Worm (Caenorhabditis elegans) whole organism, late embryonic: ENCODE data around the gene F44A2.3.

ENCODE experiments used
- C08G9.2 ChIP-seq: sonication (generic microtip); optimal IDR thresholded peaks from 2 replicates; lab custom pipeline; 2016; ENCODE audit warnings: mild to moderate bottlenecking, missing genetic modification characterization, moderate library complexity, missing compliant biosample characterization
- K09A11.1 ChIP-seq: sonication (generic microtip); optimal IDR thresholded peaks from 2 replicates; lab custom pipeline; 2017; ENCODE audit warnings: antibody characterized with exemption, mild to moderate bottlenecking, missing genetic modification characterization, missing compliant biosample characterization; ENCODE audit not compliant: insufficient read depth
- nhr-11 ChIP-seq: fragments of 150-350 bp; optimal IDR thresholded peaks from 2 replicates; lab custom pipeline; 2014; ENCODE audit warnings: missing biosample characterization, missing genetic modification characterization

- TF ChIP-seq K09A11.1 (no peak), nhr-11 (tag; lab: Kevin White, UChicago) (no peak), C08G9.2 (tag; lab: Kevin White, UChicago) (peak; percentile 25)
These were observed 11.9 kb upstream of the F44A2.3 start for ce11 chrV:9293359-9293758.
